Worm (Caenorhabditis elegans): ENCODE data around the gene T19C9.8.

DNA sequence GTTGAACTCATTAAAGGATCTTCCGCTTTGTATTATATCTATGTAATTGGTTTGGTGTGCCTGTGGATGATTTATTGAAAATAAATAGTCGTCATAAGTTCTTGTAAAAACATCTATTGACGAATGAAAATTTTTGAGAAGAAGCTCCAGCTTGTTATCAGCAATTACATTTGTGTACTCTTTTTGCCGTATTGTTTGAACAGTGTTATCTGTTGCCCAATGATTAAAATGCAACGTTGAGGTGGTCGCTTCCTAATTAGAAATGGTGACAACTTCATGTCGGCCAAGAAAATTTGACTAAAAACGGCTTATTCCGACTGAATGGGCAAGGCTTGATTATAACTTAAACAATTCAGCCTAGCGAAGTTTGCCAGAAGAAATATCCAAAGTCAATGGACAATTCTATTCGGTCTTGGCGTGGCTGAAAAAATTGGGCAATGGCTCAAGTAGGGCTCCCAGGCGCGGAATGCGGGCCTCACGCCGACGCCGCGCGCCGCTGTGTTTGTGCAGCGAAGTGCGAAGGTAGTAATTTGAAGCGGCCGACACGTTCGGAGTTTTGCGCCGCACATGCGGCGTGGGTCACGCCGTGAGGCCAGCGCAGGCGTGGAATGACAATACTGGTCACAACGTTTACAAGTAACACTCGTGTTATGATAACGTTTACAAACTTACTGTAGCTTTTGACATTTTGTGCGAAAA lies 1.8 kb downstream of the T19C9.8 start:
- TF ChIP-seq lsl-1 (GFP tag; optimal IDR thresholded peaks at IDR 0.05) (no peak), ama-1 (optimal IDR thresholded peaks at IDR 0.05) (no peak), ama-1 (GFP tag; optimal IDR thresholded peaks at IDR 0.05) (no peak), Y79H2A.3 (GFP tag; conservative IDR thresholded peaks at IDR 0.05) (no peak)
